Worm (Caenorhabditis elegans) whole organism, midembryonic: ENCODE results near the gene gcy-33.

ENCODE experiments used
- klf-2 ChIP-seq: fragments of 200-800 bp; sonication (Bioruptor generic); conservative IDR thresholded peaks from 2 replicates; pipeline ENCODE4 v1.3.6; 2022; ENCODE audit warnings: missing genetic modification reagents, missing genetic modification characterization, missing compliant biosample characterization
- ztf-29 ChIP-seq: fragments of 200-800 bp; sonication (Bioruptor generic); IDR thresholded peaks from 2 replicates; pipeline ENCODE4 v1.3.6; 2022; ENCODE audit warnings: missing genetic modification reagents, missing genetic modification characterization, missing compliant biosample characterization

DNA sequence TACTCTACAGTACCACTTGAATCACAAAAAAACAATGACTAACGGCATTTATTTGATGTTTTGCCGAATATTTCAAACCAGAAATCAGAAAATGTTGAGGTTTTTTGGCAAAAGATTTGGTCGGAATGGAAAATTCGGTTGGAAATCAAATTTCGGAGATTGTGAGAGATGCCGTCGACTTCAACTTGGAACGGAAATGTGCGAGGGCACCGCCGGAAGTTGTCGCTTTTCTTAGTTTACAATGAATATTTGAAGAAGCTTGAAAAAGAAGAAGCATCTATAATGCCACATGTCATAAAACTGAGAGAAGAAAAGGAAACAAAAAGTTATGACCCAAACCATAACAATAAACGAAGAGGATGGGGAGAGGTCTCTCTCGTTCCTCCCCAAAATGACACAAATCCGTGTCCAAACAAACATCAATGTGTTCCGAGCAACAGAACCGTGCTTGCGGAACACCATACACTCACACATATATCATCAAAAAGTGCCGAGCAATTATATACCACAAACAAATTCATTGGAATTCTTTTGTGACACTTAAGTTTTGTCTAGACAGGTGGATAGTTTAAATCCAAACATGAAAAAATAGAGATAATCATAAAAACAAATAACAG lies 11.0 kb downstream of the gcy-33 start:
- TF ChIP-seq klf-2 (GFP tag; lab: Robert Waterston, UW): no peak
- TF ChIP-seq ztf-29 (GFP tag; lab: Robert Waterston, UW): no peak
